Fruit fly (Drosophila melanogaster) whole organism, embryonic: ENCODE results near the gene vkg.

ENCODE experiments used
- Ada2b ChIP-seq: fragments of 200-800 bp; sonication (Bioruptor generic); IDR thresholded peaks from 2 replicates; pipeline ENCODE4 v1.3.6; 2022; ENCODE audit warnings: missing biosample characterization, missing genetic modification characterization
- Aef1 ChIP-seq: fragments of 200-800 bp; sonication (Bioruptor generic); IDR thresholded peaks from 3 replicates; pipeline ENCODE4 v1.3.6; 2022; ENCODE audit warnings: missing biosample characterization, missing genetic modification characterization
- Atf3 ChIP-seq: fragments of 200-800 bp; sonication (Bioruptor generic); optimal IDR thresholded peaks from 3 replicates; lab custom pipeline; 2016; ENCODE audit warnings: missing biosample characterization, missing genetic modification characterization
- CG10543 ChIP-seq: fragments of 200-800 bp; sonication (Bioruptor generic); optimal IDR thresholded peaks from 3 replicates; lab custom pipeline; 2017; ENCODE audit warnings: missing biosample characterization, mild to moderate bottlenecking, missing genetic modification characterization, moderate library complexity
- CG13894 ChIP-seq: fragments of 200-800 bp; sonication (Bioruptor generic); optimal IDR thresholded peaks from 3 replicates; lab custom pipeline; 2018; ENCODE audit warnings: missing biosample characterization, mild to moderate bottlenecking, missing genetic modification characterization, moderate library complexity
- CG14710 ChIP-seq: fragments of 200-800 bp; sonication (Bioruptor generic); optimal IDR thresholded peaks from 3 replicates; lab custom pipeline; 2019; ENCODE audit warnings: missing biosample characterization, mild to moderate bottlenecking, missing genetic modification characterization, moderate library complexity
- CG15514 ChIP-seq: fragments of 200-800 bp; sonication (Bioruptor generic); optimal IDR thresholded peaks from 3 replicates; lab custom pipeline; 2017; ENCODE audit warnings: missing biosample characterization, missing genetic modification characterization, mild to moderate bottlenecking, moderate library complexity, missing genetic modification reagents
- CG15601 ChIP-seq: fragments of 200-800 bp; sonication (Bioruptor generic); optimal IDR thresholded peaks from 3 replicates; lab custom pipeline; 2019; ENCODE audit warnings: missing biosample characterization, mild to moderate bottlenecking, missing genetic modification characterization, moderate library complexity
- CG17829 ChIP-seq: fragments of 200-800 bp; optimal IDR thresholded peaks from 2 replicates; lab custom pipeline; 2019; ENCODE audit warnings: missing biosample characterization, mild to moderate bottlenecking, missing genetic modification characterization, moderate library complexity
- CG1832 ChIP-seq: fragments of 200-800 bp; sonication (Bioruptor generic); optimal IDR thresholded peaks from 2 replicates; lab custom pipeline; 2017; ENCODE audit warnings: missing biosample characterization, mild to moderate bottlenecking, missing genetic modification characterization, inconsistent platforms
- CG2712 ChIP-seq: fragments of 200-800 bp; optimal IDR thresholded peaks from 3 replicates; lab custom pipeline; 2019; ENCODE audit warnings: missing biosample characterization, mild to moderate bottlenecking, missing genetic modification characterization, moderate library complexity
- CG30020 ChIP-seq: fragments of 200-800 bp; optimal IDR thresholded peaks from 2 replicates; lab custom pipeline; 2019; ENCODE audit warnings: missing biosample characterization, mild to moderate bottlenecking, missing genetic modification characterization, moderate library complexity
- CG3163 ChIP-seq: fragments of 200-800 bp; sonication (Bioruptor generic); optimal IDR thresholded peaks from 3 replicates; lab custom pipeline; 2016; ENCODE audit warnings: missing biosample characterization, missing genetic modification characterization
- CG32767 ChIP-seq: fragments of 200-800 bp; sonication (Bioruptor generic); IDR thresholded peaks from 2 replicates; pipeline ENCODE4 v1.3.6; 2022; ENCODE audit warnings: missing biosample characterization, missing genetic modification characterization
- CG33213 ChIP-seq: fragments of 200-800 bp; sonication (Bioruptor generic); optimal IDR thresholded peaks from 3 replicates; lab custom pipeline; 2016; ENCODE audit warnings: missing biosample characterization, missing genetic modification characterization
- CG3407 ChIP-seq: fragments of 200-800 bp; sonication (Bioruptor generic); optimal IDR thresholded peaks from 2 replicates; lab custom pipeline; 2018; ENCODE audit warnings: missing biosample characterization, mild to moderate bottlenecking, missing genetic modification characterization
- CHES-1-like ChIP-seq: fragments of 200-800 bp; sonication (Bioruptor generic); optimal IDR thresholded peaks from 2 replicates; lab custom pipeline; 2016; ENCODE audit warnings: missing biosample characterization, missing genetic modification characterization
- CoRest ChIP-seq: fragments of 200-800 bp; sonication (Bioruptor generic); optimal IDR thresholded peaks from 3 replicates; lab custom pipeline; 2018; ENCODE audit warnings: missing biosample characterization, mild to moderate bottlenecking, missing genetic modification characterization, moderate library complexity
- D19A ChIP-seq: fragments of 200-800 bp; optimal IDR thresholded peaks from 3 replicates; lab custom pipeline; 2019; ENCODE audit warnings: missing biosample characterization, mild to moderate bottlenecking, missing genetic modification characterization, moderate library complexity
- D19B ChIP-seq: fragments of 200-800 bp; sonication (Bioruptor generic); optimal IDR thresholded peaks from 2 replicates; lab custom pipeline; 2017; ENCODE audit warnings: missing biosample characterization, mild to moderate bottlenecking, missing genetic modification characterization
- Dref ChIP-seq: fragments of 200-800 bp; sonication (Bioruptor generic); IDR thresholded peaks from 2 replicates; pipeline ENCODE4 v1.3.6; 2022; ENCODE audit warnings: missing biosample characterization, missing genetic modification characterization
- ERR ChIP-seq: fragments of 200-800 bp; sonication (Bioruptor generic); optimal IDR thresholded peaks from 2 replicates; lab custom pipeline; 2016; ENCODE audit warnings: missing biosample characterization, missing genetic modification characterization
- Ets65A ChIP-seq: fragments of 200-800 bp; sonication (Bioruptor generic); peaks from one replicate; lab custom pipeline; 2016; ENCODE audit warnings: missing biosample characterization, missing genetic modification characterization
- Hr3 ChIP-seq: fragments of 200-800 bp; sonication (Bioruptor generic); optimal IDR thresholded peaks from 3 replicates; lab custom pipeline; 2016; ENCODE audit warnings: missing biosample characterization, missing genetic modification characterization
- Lhr ChIP-seq: fragments of 200-800 bp; sonication (Bioruptor generic); optimal IDR thresholded peaks from 3 replicates; lab custom pipeline; 2017; ENCODE audit warnings: mild to moderate bottlenecking, missing biosample characterization, missing genetic modification reagents, missing genetic modification characterization
- MTF-1 ChIP-seq: fragments of 200-800 bp; sonication (Bioruptor generic); optimal IDR thresholded peaks from 2 replicates; lab custom pipeline; 2018; ENCODE audit warnings: missing biosample characterization, mild to moderate bottlenecking, missing genetic modification characterization, borderline replicate concordance
- Myb ChIP-seq: fragments of 200-800 bp; sonication (Bioruptor generic); optimal IDR thresholded peaks from 2 replicates; lab custom pipeline; 2016; ENCODE audit warnings: missing biosample characterization, missing genetic modification characterization
- NK7.1 ChIP-seq: fragments of 200-800 bp; sonication (Bioruptor generic); optimal IDR thresholded peaks from 3 replicates; lab custom pipeline; 2016; ENCODE audit warnings: missing biosample characterization, missing genetic modification characterization
- Nf-YA ChIP-seq: fragments of 200-800 bp; sonication (Bioruptor generic); IDR thresholded peaks from 2 replicates; pipeline ENCODE4 v1.3.6; 2022; ENCODE audit warnings: missing biosample characterization, missing genetic modification characterization
- Oli ChIP-seq: fragments of 200-800 bp; sonication (Bioruptor generic); optimal IDR thresholded peaks from 2 replicates; lab custom pipeline; 2018; ENCODE audit warnings: missing biosample characterization, mild to moderate bottlenecking, missing genetic modification characterization, moderate library complexity
- Scr ChIP-seq: fragments of 200-800 bp; sonication (Bioruptor generic); IDR thresholded peaks from 2 replicates; pipeline ENCODE4 v1.3.6; 2022; ENCODE audit warnings: missing biosample characterization, missing genetic modification characterization; ENCODE audit not compliant: partially characterized antibody
- Tbp ChIP-seq: fragments of >200 bp; optimal IDR thresholded peaks from 2 replicates; lab custom pipeline; 2018; ENCODE audit warnings: missing biosample characterization, missing genetic modification characterization
- crc ChIP-seq: fragments of 200-800 bp; sonication (Bioruptor generic); optimal IDR thresholded peaks from 2 replicates; lab custom pipeline; 2016; ENCODE audit warnings: missing biosample characterization, missing genetic modification characterization
- crp ChIP-seq, 2 experiments: fragments of 200-800 bp; sonication (Bioruptor generic); optimal IDR thresholded peaks; 2 replicates in 1 of 2; 3 replicates in 1 of 2; lab custom pipeline; 2017; ENCODE audit warnings: missing biosample characterization in 2 of 2, missing genetic modification characterization in 2 of 2, mild to moderate bottlenecking in 1 of 2, moderate library complexity in 1 of 2
- dm ChIP-seq: fragments of 200-800 bp; sonication (Bioruptor generic); optimal IDR thresholded peaks from 3 replicates; lab custom pipeline; 2016; ENCODE audit warnings: missing biosample characterization, missing genetic modification characterization
- exex ChIP-seq: fragments of 200-800 bp; sonication (Bioruptor generic); optimal IDR thresholded peaks from 4 replicates; lab custom pipeline; 2018; ENCODE audit warnings: missing biosample characterization, mild to moderate bottlenecking, missing genetic modification characterization, moderate library complexity
- grau ChIP-seq: fragments of 200-800 bp; optimal IDR thresholded peaks from 3 replicates; lab custom pipeline; 2019; ENCODE audit warnings: missing biosample characterization, mild to moderate bottlenecking, missing genetic modification characterization, moderate library complexity
- hbn ChIP-seq: fragments of 200-800 bp; sonication (Bioruptor generic); IDR thresholded peaks from 2 replicates; pipeline ENCODE4 v1.3.6; 2022; ENCODE audit warnings: missing biosample characterization, missing genetic modification characterization; ENCODE audit not compliant: partially characterized antibody
- hkb ChIP-seq, 2 experiments: fragments of 200-800 bp in 1 of 2; fragments of >200 bp in 1 of 2; sonication (Bioruptor generic) in 1 of 2; IDR thresholded peaks in 1 of 2; optimal IDR thresholded peaks in 1 of 2; 2 replicates each; pipeline versions ENCODE4 v1.3.6 to Lab custom; 2017 to 2022; ENCODE audit warnings: missing biosample characterization in 1 of 2, missing genetic modification characterization in 1 of 2
- insv ChIP-seq, 2 experiments: fragments of 200-800 bp; sonication (Bioruptor generic); optimal IDR thresholded peaks; 3 replicates each; lab custom pipeline; 2016 to 2018; ENCODE audit warnings: missing biosample characterization in 2 of 2, missing genetic modification characterization in 2 of 2
- kah ChIP-seq: fragments of 200-800 bp; sonication (Bioruptor generic); optimal IDR thresholded peaks from 2 replicates; lab custom pipeline; 2018; ENCODE audit warnings: missing biosample characterization, mild to moderate bottlenecking, missing genetic modification characterization
- pum ChIP-seq: fragments of 200-800 bp; sonication (Bioruptor generic); optimal IDR thresholded peaks from 2 replicates; lab custom pipeline; 2016; ENCODE audit warnings: missing biosample characterization, missing genetic modification characterization
- sens ChIP-seq: fragments of 200-800 bp; sonication (Bioruptor generic); peaks from one replicate; lab custom pipeline; 2016; ENCODE audit warnings: missing biosample characterization, missing genetic modification characterization
- stwl ChIP-seq: fragments of 200-800 bp; sonication (Bioruptor generic); optimal IDR thresholded peaks from 3 replicates; lab custom pipeline; 2018; ENCODE audit warnings: missing biosample characterization, mild to moderate bottlenecking, missing genetic modification characterization, moderate library complexity
- tgo ChIP-seq: fragments of 200-800 bp; sonication (Bioruptor generic); IDR thresholded peaks from 3 replicates; pipeline ENCODE4 v1.3.6; 2022; ENCODE audit warnings: missing biosample characterization, missing genetic modification characterization
- tin ChIP-seq: fragments of 200-800 bp; sonication (Bioruptor generic); optimal IDR thresholded peaks from 3 replicates; lab custom pipeline; 2016; ENCODE audit warnings: missing biosample characterization, missing genetic modification characterization
- trh ChIP-seq: fragments of 200-800 bp; sonication (Bioruptor generic); optimal IDR thresholded peaks from 2 replicates; lab custom pipeline; 2016; ENCODE audit warnings: missing biosample characterization, missing genetic modification characterization
- twi ChIP-seq: fragments of 200-800 bp; optimal IDR thresholded peaks from 2 replicates; lab custom pipeline; 2019; ENCODE audit warnings: missing biosample characterization, mild to moderate bottlenecking, missing genetic modification characterization, moderate library complexity
- unc-4 ChIP-seq: fragments of 200-800 bp; sonication (Bioruptor generic); IDR thresholded peaks from 2 replicates; pipeline ENCODE4 v1.3.6; 2022; ENCODE audit warnings: missing biosample characterization, missing genetic modification characterization; ENCODE audit not compliant: partially characterized antibody
- usp ChIP-seq: fragments of >200 bp; optimal IDR thresholded peaks from 2 replicates; lab custom pipeline; 2017; ENCODE audit warnings: missing biosample characterization, missing genetic modification characterization

Gene vkg

dm6 chr2L:4971329-4971798, 56.6 kb downstream of the vkg start, which contains the start of gene CG14043 (continued):
- TF ChIP-seq hbn (peak; percentile 38; the same call in 1 of the 2 replicates), CG15601 (peak; percentile 51), twi (tag; lab: Kevin White, UChicago) (peak; percentile 21), crp (GFP tag; optimal IDR thresholded peaks at IDR 0.05; lab: Kevin White, UChicago) (peak in 1 of 2 experiments; percentile 43), sens (GFP tag; lab: Kevin White, UChicago) (peak; percentile 85), trh (GFP tag; lab: Kevin White, UChicago) (no peak), NK7.1 (GFP tag; lab: Kevin White, UChicago) (no peak), D19A (tag; lab: Kevin White, UChicago) (no peak), CG32767 (GFP tag; lab: Robert Waterston, UW) (no peak), Oli (tag; lab: Kevin White, UChicago) (no peak), grau (tag; lab: Kevin White, UChicago) (peak; percentile 31), Scr (0 out of 2 replicates have a peak, but pooled peaks have one; percentile 28), D19B (GFP tag; lab: Kevin White, UChicago) (no peak), Tbp (GFP tag; lab: Kevin White, UChicago) (no peak), MTF-1 (no peak), Lhr (peak; percentile 85), usp (GFP tag; lab: Kevin White, UChicago) (no peak), dm (GFP tag; lab: Kevin White, UChicago) (peak; percentile 35), CG10543 (GFP tag; lab: Kevin White, UChicago) (no peak), CG13894 (tag; lab: Kevin White, UChicago) (no peak), ERR (GFP tag; lab: Kevin White, UChicago) (no peak), CG14710 (tag; lab: Kevin White, UChicago) (peak; percentile 86), exex (tag; lab: Kevin White, UChicago) (no peak), CG33213 (peak; percentile 61), Ada2b (GFP tag; lab: Robert Waterston, UW) (no peak), Atf3 (GFP tag; lab: Kevin White, UChicago) (no peak), CG3407 (GFP tag; lab: Kevin White, UChicago) (no peak), Dref (peak; percentile 36; the same call in 1 of the 2 replicates), CHES-1-like (peak; percentile 63), Nf-YA (GFP tag; lab: Robert Waterston, UW) (no peak), tgo (GFP tag; lab: Robert Waterston, UW) (no peak), Aef1 (GFP tag; lab: Robert Waterston, UW) (no peak), Myb (GFP tag; lab: Kevin White, UChicago) (peak; percentile 56), unc-4 (peak; percentile 42; the same call in 1 of the 2 replicates), Ets65A (GFP tag; lab: Kevin White, UChicago) (peak; percentile 61), CG30020 (peak; percentile 44), pum (GFP tag; lab: Kevin White, UChicago) (peak; percentile 22), CG2712 (tag; lab: Kevin White, UChicago) (peak; percentile 69), kah (no peak), tin (peak; percentile 4), CG3163 (GFP tag; lab: Kevin White, UChicago) (no peak), insv (GFP tag; optimal IDR thresholded peaks at IDR 0.05; lab: Kevin White, UChicago) (peak in 1 of 2 experiments; percentile 19), CG17829 (tag; lab: Kevin White, UChicago) (peak; percentile 51), CG15514 (GFP tag; lab: Kevin White, UChicago) (peak; percentile 70), CoRest (tag; lab: Kevin White, UChicago) (peak; percentile 60), CG1832 (GFP tag; lab: Kevin White, UChicago) (no peak), stwl (tag; lab: Kevin White, UChicago) (peak; percentile 84), crc (no peak), hkb (optimal IDR thresholded peaks at IDR 0.05; lab: Kevin White, UChicago) (peak; percentile 64), hkb (GFP tag; IDR thresholded peaks at IDR 0.05; lab: Robert Waterston, UW) (no peak), Hr3 (GFP tag; lab: Kevin White, UChicago) (peak; percentile 3)
